Worm (Caenorhabditis elegans) whole organism, late embryonic: ENCODE results near the gene rgs-4.

ENCODE experiments used
- K09A11.1 ChIP-seq: sonication (generic microtip); optimal IDR thresholded peaks from 2 replicates; lab custom pipeline; 2017; ENCODE audit warnings: antibody characterized with exemption, mild to moderate bottlenecking, missing genetic modification characterization, missing compliant biosample characterization; ENCODE audit not compliant: insufficient read depth
- hlh-30 ChIP-seq: sonication (generic microtip); optimal IDR thresholded peaks from 2 replicates; lab custom pipeline; 2017; ENCODE audit warnings: antibody characterized with exemption, missing genetic modification characterization, missing compliant biosample characterization; ENCODE audit not compliant: insufficient read depth
- madf-2 ChIP-seq: sonication (generic microtip); optimal IDR thresholded peaks from 2 replicates; lab custom pipeline; 2017; ENCODE audit warnings: missing genetic modification characterization, missing compliant biosample characterization
- pat-9 ChIP-seq: fragments of 200-800 bp; sonication (Bioruptor generic); optimal IDR thresholded peaks from 2 replicates; lab custom pipeline; 2018; ENCODE audit warnings: mild to moderate bottlenecking, missing genetic modification characterization, moderate library complexity, missing compliant biosample characterization
- pqm-1 ChIP-seq: sonication (generic microtip); optimal IDR thresholded peaks from 2 replicates; lab custom pipeline; 2016; ENCODE audit warnings: missing genetic modification characterization, missing compliant biosample characterization
- unc-55 ChIP-seq: sonication (generic microtip); optimal IDR thresholded peaks from 2 replicates; lab custom pipeline; 2017; ENCODE audit warnings: missing biosample characterization, missing genetic modification reagents, missing genetic modification characterization

DNA sequence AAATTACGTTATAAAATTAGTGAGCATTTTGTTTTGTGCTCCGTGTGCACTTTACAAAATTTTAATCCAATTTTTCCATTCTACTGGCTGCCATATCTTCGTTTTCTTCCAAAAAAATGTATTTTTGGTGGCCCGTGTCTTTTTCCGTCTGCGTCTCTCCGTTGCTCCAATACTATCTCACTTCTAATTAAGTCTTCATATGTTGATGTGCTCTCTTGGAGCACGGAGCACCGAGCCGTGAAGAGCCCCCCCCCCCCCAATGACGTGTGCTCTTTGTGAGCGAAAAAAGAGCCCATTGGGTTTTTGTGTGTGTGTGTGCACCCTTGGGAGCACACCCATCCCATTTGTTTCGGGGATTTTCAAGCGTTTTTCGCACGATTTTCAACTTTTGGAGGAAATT, 10.5 kb downstream of the rgs-4 start:
- TF ChIP-seq K09A11.1 (tag; lab: Kevin White, UChicago): no peak
- TF ChIP-seq unc-55: no peak
- TF ChIP-seq madf-2 (tag; lab: Kevin White, UChicago): no peak
- no peak for TF ChIP-seq pqm-1 (tag; lab: Kevin White, UChicago)
- TF ChIP-seq hlh-30 (tag; lab: Kevin White, UChicago): no peak
- TF ChIP-seq pat-9 (tag; lab: Kevin White, UChicago): no peak
